Fruit fly (Drosophila melanogaster) whole organism, embryonic: ENCODE data around the gene Usp14.

Experiments used
- Atf6 ChIP-seq: fragments of 200-800 bp; sonication (Bioruptor generic); IDR thresholded peaks from 2 replicates; pipeline ENCODE4 v1.3.6; 2022; ENCODE audit warnings: missing biosample characterization, missing genetic modification characterization
- BtbVII ChIP-seq: fragments of 200-800 bp; sonication (Bioruptor generic); optimal IDR thresholded peaks from 3 replicates; lab custom pipeline; 2017; ENCODE audit warnings: missing biosample characterization, mild to moderate bottlenecking, missing genetic modification characterization
- CG13775 ChIP-seq: fragments of 200-800 bp; sonication (Bioruptor generic); optimal IDR thresholded peaks from 3 replicates; lab custom pipeline; 2017; ENCODE audit warnings: missing biosample characterization, mild to moderate bottlenecking, missing genetic modification characterization
- CG1603 ChIP-seq: fragments of 200-800 bp; sonication (Bioruptor generic); optimal IDR thresholded peaks from 2 replicates; lab custom pipeline; 2019; ENCODE audit warnings: missing biosample characterization, mild to moderate bottlenecking, missing genetic modification characterization, moderate library complexity
- CG17359 ChIP-seq: fragments of 200-800 bp; sonication (Bioruptor generic); optimal IDR thresholded peaks from 3 replicates; lab custom pipeline; 2018; ENCODE audit warnings: missing biosample characterization, mild to moderate bottlenecking, missing genetic modification characterization, moderate library complexity
- CG2120 ChIP-seq: fragments of 200-800 bp; sonication (Bioruptor generic); optimal IDR thresholded peaks from 3 replicates; lab custom pipeline; 2016; ENCODE audit warnings: missing biosample characterization, missing genetic modification characterization
- CG2712 ChIP-seq: fragments of 200-800 bp; optimal IDR thresholded peaks from 3 replicates; lab custom pipeline; 2019; ENCODE audit warnings: missing biosample characterization, mild to moderate bottlenecking, missing genetic modification characterization, moderate library complexity
- CG3065 ChIP-seq: fragments of 200-800 bp; sonication (Bioruptor generic); optimal IDR thresholded peaks from 2 replicates; lab custom pipeline; 2016; ENCODE audit warnings: missing biosample characterization, missing genetic modification characterization
- CG3163 ChIP-seq: fragments of 200-800 bp; sonication (Bioruptor generic); optimal IDR thresholded peaks from 3 replicates; lab custom pipeline; 2016; ENCODE audit warnings: missing biosample characterization, missing genetic modification characterization
- CG3407 ChIP-seq: fragments of 200-800 bp; sonication (Bioruptor generic); optimal IDR thresholded peaks from 2 replicates; lab custom pipeline; 2018; ENCODE audit warnings: missing biosample characterization, mild to moderate bottlenecking, missing genetic modification characterization
- CG3847 ChIP-seq: fragments of 200-800 bp; sonication (Bioruptor generic); IDR thresholded peaks from 2 replicates; pipeline ENCODE4 v1.3.6; 2022; ENCODE audit warnings: missing biosample characterization, missing genetic modification characterization
- CG3995 ChIP-seq: fragments of 200-800 bp; sonication (Bioruptor generic); optimal IDR thresholded peaks from 3 replicates; lab custom pipeline; 2016; ENCODE audit warnings: missing biosample characterization, missing genetic modification characterization
- CG4730 ChIP-seq: fragments of 200-800 bp; sonication (Bioruptor generic); IDR thresholded peaks from 2 replicates; pipeline ENCODE4 v1.3.6; 2022; ENCODE audit warnings: missing biosample characterization, missing genetic modification characterization
- CG7745 ChIP-seq: fragments of 200-800 bp; sonication (Bioruptor generic); optimal IDR thresholded peaks from 2 replicates; lab custom pipeline; 2018; ENCODE audit warnings: missing biosample characterization, mild to moderate bottlenecking, missing genetic modification characterization, moderate library complexity
- CG8290 ChIP-seq, 3 experiments: fragments of 200-800 bp; sonication (Bioruptor generic); optimal IDR thresholded peaks; 2 replicates each; lab custom pipeline; 2016 to 2019; ENCODE audit warnings: missing biosample characterization in 3 of 3, missing genetic modification characterization in 3 of 3, mild to moderate bottlenecking in 2 of 3, moderate library complexity in 1 of 3
- CG8359 ChIP-seq: fragments of 200-800 bp; sonication (Bioruptor generic); optimal IDR thresholded peaks from 2 replicates; lab custom pipeline; 2017; ENCODE audit warnings: missing biosample characterization, mild to moderate bottlenecking, missing genetic modification characterization, borderline replicate concordance
- CG8924 ChIP-seq: fragments of 200-800 bp; optimal IDR thresholded peaks from 3 replicates; lab custom pipeline; 2019; ENCODE audit warnings: missing biosample characterization, mild to moderate bottlenecking, missing genetic modification characterization, moderate library complexity
- Dll ChIP-seq: fragments of 200-800 bp; sonication (Bioruptor generic); IDR thresholded peaks from 4 replicates; pipeline ENCODE4 v1.3.6; 2022; ENCODE audit warnings: missing biosample characterization, missing genetic modification characterization; ENCODE audit not compliant: partially characterized antibody
- Ets97D ChIP-seq: fragments of 200-800 bp; sonication (Bioruptor generic); optimal IDR thresholded peaks from 3 replicates; lab custom pipeline; 2016; ENCODE audit warnings: missing biosample characterization, missing genetic modification characterization
- H15 ChIP-seq: fragments of 200-800 bp; sonication (Bioruptor generic); IDR thresholded peaks from 3 replicates; pipeline ENCODE4 v1.3.6; 2022; ENCODE audit warnings: missing biosample characterization, missing genetic modification characterization
- HLH3B ChIP-seq: fragments of 200-800 bp; sonication (Bioruptor generic); IDR thresholded peaks from 2 replicates; pipeline ENCODE4 v1.3.6; 2022; ENCODE audit warnings: missing biosample characterization, missing genetic modification characterization
- Lhr ChIP-seq: fragments of 200-800 bp; sonication (Bioruptor generic); optimal IDR thresholded peaks from 3 replicates; lab custom pipeline; 2017; ENCODE audit warnings: mild to moderate bottlenecking, missing biosample characterization, missing genetic modification reagents, missing genetic modification characterization
- Nf-YB ChIP-seq: fragments of 200-800 bp; sonication (Bioruptor generic); optimal IDR thresholded peaks from 3 replicates; lab custom pipeline; 2019; ENCODE audit warnings: missing biosample characterization, mild to moderate bottlenecking, missing genetic modification characterization, moderate library complexity
- Stat92E ChIP-seq, 3 experiments: fragments of >200 bp in 2 of 3; fragments of 200-800 bp in 1 of 3; sonication (Bioruptor generic) in 1 of 3; optimal IDR thresholded peaks; 2 replicates each; lab custom pipeline; 2017 to 2019; ENCODE audit warnings: missing biosample characterization in 3 of 3, missing genetic modification characterization in 3 of 3, mild to moderate bottlenecking in 1 of 3, moderate library complexity in 1 of 3
- bbx ChIP-seq: fragments of 200-800 bp; sonication (Bioruptor generic); IDR thresholded peaks from 2 replicates; pipeline ENCODE4 v1.3.6; 2022; ENCODE audit warnings: missing biosample characterization, missing genetic modification characterization; ENCODE audit not compliant: partially characterized antibody
- caup ChIP-seq: fragments of 200-800 bp; sonication (Bioruptor generic); optimal IDR thresholded peaks from 3 replicates; lab custom pipeline; 2017; ENCODE audit warnings: missing biosample characterization, mild to moderate bottlenecking, missing genetic modification characterization, moderate library complexity; ENCODE audit not compliant: severe bottlenecking
- crol ChIP-seq: fragments of 200-800 bp; sonication (Bioruptor generic); IDR thresholded peaks from 2 replicates; pipeline ENCODE4 v1.3.6; 2022; ENCODE audit warnings: missing biosample characterization, missing genetic modification characterization
- cwo ChIP-seq: fragments of 200-800 bp; sonication (Bioruptor generic); optimal IDR thresholded peaks from 3 replicates; lab custom pipeline; 2017; ENCODE audit warnings: missing biosample characterization, missing genetic modification characterization, mild to moderate bottlenecking, moderate library complexity, missing genetic modification reagents
- eve ChIP-seq, 2 experiments: fragments of >200 bp; optimal IDR thresholded peaks; 2 replicates each; lab custom pipeline; 2017; ENCODE audit warnings: missing biosample characterization in 2 of 2, missing genetic modification characterization in 2 of 2
- exex ChIP-seq: fragments of 200-800 bp; sonication (Bioruptor generic); optimal IDR thresholded peaks from 4 replicates; lab custom pipeline; 2018; ENCODE audit warnings: missing biosample characterization, mild to moderate bottlenecking, missing genetic modification characterization, moderate library complexity
- grau ChIP-seq: fragments of 200-800 bp; optimal IDR thresholded peaks from 3 replicates; lab custom pipeline; 2019; ENCODE audit warnings: missing biosample characterization, mild to moderate bottlenecking, missing genetic modification characterization, moderate library complexity
- grn ChIP-seq: fragments of 200-800 bp; sonication (Bioruptor generic); optimal IDR thresholded peaks from 3 replicates; lab custom pipeline; 2017; ENCODE audit warnings: missing biosample characterization, missing genetic modification characterization
- hb ChIP-seq: fragments of 200-800 bp; sonication (Bioruptor generic); IDR thresholded peaks from 3 replicates; pipeline ENCODE4 v1.3.6; 2022; ENCODE audit warnings: missing biosample characterization, missing genetic modification characterization; ENCODE audit not compliant: partially characterized antibody
- hkb ChIP-seq, 2 experiments: fragments of 200-800 bp in 1 of 2; fragments of >200 bp in 1 of 2; sonication (Bioruptor generic) in 1 of 2; IDR thresholded peaks in 1 of 2; optimal IDR thresholded peaks in 1 of 2; 2 replicates each; pipeline versions ENCODE4 v1.3.6 to Lab custom; 2017 to 2022; ENCODE audit warnings: missing biosample characterization in 1 of 2, missing genetic modification characterization in 1 of 2
- knrl ChIP-seq: fragments of 200-800 bp; sonication (Bioruptor generic); IDR thresholded peaks from 3 replicates; pipeline ENCODE4 v1.3.6; 2022; ENCODE audit warnings: missing biosample characterization, missing genetic modification characterization; ENCODE audit not compliant: partially characterized antibody
- lab ChIP-seq: fragments of 200-800 bp; sonication (Bioruptor generic); optimal IDR thresholded peaks from 3 replicates; lab custom pipeline; 2017; ENCODE audit warnings: missing biosample characterization, missing genetic modification characterization, mild to moderate bottlenecking, moderate library complexity, missing genetic modification reagents
- luna ChIP-seq: fragments of 200-800 bp; sonication (Bioruptor generic); optimal IDR thresholded peaks from 2 replicates; lab custom pipeline; 2016; ENCODE audit warnings: missing biosample characterization, missing genetic modification characterization
- nerfin-2 ChIP-seq: fragments of 200-800 bp; sonication (Bioruptor generic); IDR thresholded peaks from 2 replicates; pipeline ENCODE4 v1.3.6; 2022; ENCODE audit warnings: missing biosample characterization, missing genetic modification characterization; ENCODE audit not compliant: partially characterized antibody
- oc ChIP-seq: fragments of 200-800 bp; sonication (Bioruptor generic); optimal IDR thresholded peaks from 2 replicates; lab custom pipeline; 2018; ENCODE audit warnings: missing biosample characterization, mild to moderate bottlenecking, missing genetic modification characterization, moderate library complexity
- pnt ChIP-seq: fragments of 200-800 bp; sonication (Bioruptor generic); optimal IDR thresholded peaks from 3 replicates; lab custom pipeline; 2016; ENCODE audit warnings: missing biosample characterization, missing genetic modification characterization
- rib ChIP-seq: fragments of 200-800 bp; sonication (Bioruptor generic); IDR thresholded peaks from 2 replicates; pipeline ENCODE4 v1.3.6; 2022; ENCODE audit warnings: missing biosample characterization, missing genetic modification characterization
- row ChIP-seq: fragments of 200-800 bp; sonication (Bioruptor generic); IDR thresholded peaks from 3 replicates; pipeline ENCODE4 v1.3.6; 2022; ENCODE audit warnings: missing biosample characterization, missing genetic modification characterization
- salm ChIP-seq: fragments of 200-800 bp; sonication (Bioruptor generic); optimal IDR thresholded peaks from 2 replicates; lab custom pipeline; 2018; ENCODE audit warnings: missing biosample characterization, mild to moderate bottlenecking, missing genetic modification characterization
- sd ChIP-seq: fragments of 200-800 bp; sonication (Bioruptor generic); optimal IDR thresholded peaks from 3 replicates; lab custom pipeline; 2018; ENCODE audit warnings: missing biosample characterization, mild to moderate bottlenecking, missing genetic modification characterization, moderate library complexity
- tap ChIP-seq: fragments of 200-800 bp; optimal IDR thresholded peaks from 3 replicates; lab custom pipeline; 2019; ENCODE audit warnings: missing biosample characterization, mild to moderate bottlenecking, missing genetic modification characterization, moderate library complexity
- usp ChIP-seq: fragments of >200 bp; optimal IDR thresholded peaks from 2 replicates; lab custom pipeline; 2017; ENCODE audit warnings: missing biosample characterization, missing genetic modification characterization
- z ChIP-seq: fragments of 200-800 bp; sonication (Bioruptor generic); IDR thresholded peaks from 3 replicates; pipeline ENCODE4 v1.3.6; 2022; ENCODE audit warnings: missing biosample characterization, missing genetic modification characterization

Usp14 gene

dm6 chr2L:10339841-10340240 is 25.6 kb upstream of the Usp14 start:
- TF ChIP-seq CG3847 (GFP tag; lab: Robert Waterston, UW) (no peak), exex (tag; lab: Kevin White, UChicago) (peak; percentile 6), CG4730 (no peak), crol (GFP tag; lab: Robert Waterston, UW) (no peak), lab (no peak), cwo (peak; percentile 14), eve (GFP tag; optimal IDR thresholded peaks at IDR 0.05; lab: Kevin White, UChicago) (peak in 1 of 2 experiments; percentile 24), caup (GFP tag; lab: Kevin White, UChicago) (no peak)

- TF ChIP-seq Nf-YB (GFP tag; lab: Kevin White, UChicago) (peak; percentile 4), z (GFP tag; lab: Robert Waterston, UW) (no peak), Atf6 (peak; percentile 46; the same call in 1 of the 2 replicates), CG2712 (tag; lab: Kevin White, UChicago) (peak; percentile 53), CG3407 (GFP tag; lab: Kevin White, UChicago) (no peak), CG13775 (GFP tag; lab: Kevin White, UChicago) (peak; percentile 45), oc (tag; lab: Kevin White, UChicago) (no peak), pnt (peak; percentile 2), rib (no peak), bbx (GFP tag; lab: Robert Waterston, UW) (peak; percentile 86), H15 (GFP tag; lab: Robert Waterston, UW) (no peak), nerfin-2 (peak; percentile 59; the same call in 1 of the 2 replicates), CG3163 (GFP tag; lab: Kevin White, UChicago) (no peak), knrl (peak; percentile 87), grau (tag; lab: Kevin White, UChicago) (peak; percentile 62), usp (no peak), hb (GFP tag; lab: Robert Waterston, UW) (peak; percentile 73; the same call in 2 of the 3 replicates), grn (peak; percentile 99), CG2120 (GFP tag; lab: Kevin White, UChicago) (peak; percentile 37), CG3065 (GFP tag; lab: Kevin White, UChicago) (no peak), Ets97D (peak; percentile 42), Lhr (GFP tag; lab: Kevin White, UChicago) (peak; percentile 79), CG1603 (tag; lab: Kevin White, UChicago) (peak; percentile 79), CG8924 (tag; lab: Kevin White, UChicago) (peak; percentile 63), CG17359 (tag; lab: Kevin White, UChicago) (peak; percentile 23), HLH3B (peak; percentile 52; the same call in 1 of the 2 replicates), luna (GFP tag; lab: Kevin White, UChicago) (no peak), CG3995 (GFP tag; lab: Kevin White, UChicago) (peak; percentile 8), row (GFP tag; lab: Robert Waterston, UW) (peak; percentile 90), Stat92E (GFP tag; optimal IDR thresholded peaks at IDR 0.05; lab: Kevin White, UChicago) (peak in 2 of 3 experiments; percentile 12 to 85), tap (no peak), hkb (optimal IDR thresholded peaks at IDR 0.05; lab: Kevin White, UChicago) (no peak), hkb (GFP tag; IDR thresholded peaks at IDR 0.05; lab: Robert Waterston, UW) (peak; percentile 53; the same call in 1 of the 2 replicates), salm (tag; lab: Kevin White, UChicago) (peak; percentile 14), BtbVII (GFP tag; lab: Kevin White, UChicago) (peak; percentile 36), CG8290 (GFP tag; optimal IDR thresholded peaks at IDR 0.05; lab: Kevin White, UChicago) (peak; percentile 80), CG8290 (tag; optimal IDR thresholded peaks at IDR 0.05; lab: Kevin White, UChicago) (peak; percentile 1 to 79), Dll (peak; percentile 77), sd (tag; lab: Kevin White, UChicago) (peak; percentile 27), CG7745 (tag; lab: Kevin White, UChicago) (peak; percentile 54), CG8359 (GFP tag; lab: Kevin White, UChicago) (no peak)
These were observed 25.1 kb upstream of the Usp14 start, which contains the start of gene SamDC for dm6 chr2L:10339212-10339721. SamDC (plus strand) TSS chr2L:10339457.
